Worm (Caenorhabditis elegans) whole organism, midembryonic: Measurements from ENCODE around the gene EGAP1.5.

Experiments used
- cog-1 ChIP-seq: sonication (generic microtip); optimal IDR thresholded peaks from 2 replicates; lab custom pipeline; 2016; ENCODE audit warnings: missing genetic modification characterization, missing compliant biosample characterization
- flt-1 ChIP-seq: fragments of 200-800 bp; sonication (Bioruptor generic); IDR thresholded peaks from 2 replicates; pipeline ENCODE4 v1.3.6; 2022; ENCODE audit warnings: missing genetic modification characterization, missing compliant biosample characterization
- klf-2 ChIP-seq: fragments of 200-800 bp; sonication (Bioruptor generic); conservative IDR thresholded peaks from 2 replicates; pipeline ENCODE4 v1.3.6; 2022; ENCODE audit warnings: missing genetic modification reagents, missing genetic modification characterization, missing compliant biosample characterization
- med-1 ChIP-seq: sonication (generic microtip); optimal IDR thresholded peaks from 2 replicates; lab custom pipeline; 2017; ENCODE audit warnings: missing genetic modification characterization, mild to moderate bottlenecking, missing compliant biosample characterization, antibody characterized with exemption, missing genetic modification reagents; ENCODE audit not compliant: insufficient read depth
- ref-1 ChIP-seq: fragments of 200-800 bp; sonication (Bioruptor generic); conservative IDR thresholded peaks from 2 replicates; pipeline ENCODE4 v1.3.6; 2022; ENCODE audit warnings: missing genetic modification reagents, missing genetic modification characterization, missing compliant biosample characterization
- tab-1 ChIP-seq: fragments of 200-800 bp; sonication (Bioruptor generic); IDR thresholded peaks from 2 replicates; pipeline ENCODE4 v1.3.6; 2022; ENCODE audit warnings: missing genetic modification characterization, missing compliant biosample characterization

DNA sequence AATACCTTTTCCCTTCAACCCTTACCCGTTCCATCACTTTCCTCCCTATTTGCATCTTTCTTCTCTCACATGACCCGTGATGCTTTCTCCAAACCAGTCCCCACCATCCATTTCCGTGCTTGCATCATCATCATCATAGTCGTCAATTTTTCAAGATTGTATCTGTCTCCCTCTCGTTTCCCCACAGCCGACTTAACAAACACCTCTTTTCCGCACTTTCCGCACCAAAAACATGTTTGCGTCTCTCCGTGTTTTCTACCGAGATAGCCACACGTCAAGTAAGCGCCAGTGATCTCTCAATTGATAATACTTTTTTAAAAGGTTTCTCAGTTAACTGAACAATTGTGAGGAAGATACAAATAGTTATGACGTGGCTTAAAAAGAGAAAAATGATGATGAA, 6.5 kb downstream of the EGAP1.5 start:
- TF ChIP-seq klf-2 (GFP tag; lab: Robert Waterston, UW) = no peak
- TF ChIP-seq flt-1 (GFP tag; lab: Robert Waterston, UW) = no peak
- TF ChIP-seq tab-1 (GFP tag; lab: Robert Waterston, UW) = no peak
- no peak for TF ChIP-seq cog-1
- no peak for TF ChIP-seq ref-1 (GFP tag; lab: Robert Waterston, UW)
- no peak for TF ChIP-seq med-1 (GFP tag; lab: Kevin White, UChicago)
